Worm (Caenorhabditis elegans) whole organism, L2 larva: ENCODE results near the gene ser-7.

Experiments
- C34F6.9 ChIP-seq: fragments of 150-350 bp; optimal IDR thresholded peaks from 2 replicates; lab custom pipeline; 2014; ENCODE audit warnings: missing biosample characterization, missing genetic modification characterization
- F13H6.1 ChIP-seq: sonication (generic microtip); optimal IDR thresholded peaks from 2 replicates; lab custom pipeline; 2016; ENCODE audit warnings: missing genetic modification characterization, missing compliant biosample characterization
- ZK546.5 ChIP-seq: sonication (generic microtip); optimal IDR thresholded peaks from 2 replicates; lab custom pipeline; 2017; ENCODE audit warnings: missing biosample characterization, missing genetic modification characterization
- aly-2 ChIP-seq: fragments of 150-350 bp; optimal IDR thresholded peaks from 2 replicates; lab custom pipeline; 2014; ENCODE audit warnings: missing biosample characterization, missing genetic modification characterization
- ama-1 ChIP-seq: fragments of 150-350 bp; optimal IDR thresholded peaks from 2 replicates; lab custom pipeline; 2018; ENCODE audit warnings: inconsistent platforms
- blmp-1 ChIP-seq: sonication (generic microtip); optimal IDR thresholded peaks from 2 replicates; lab custom pipeline; 2017; ENCODE audit warnings: missing genetic modification characterization, mild to moderate bottlenecking, missing compliant biosample characterization, antibody characterized with exemption, moderate library complexity; ENCODE audit not compliant: insufficient read depth
- ceh-16 ChIP-seq: fragments of 150-350 bp; optimal IDR thresholded peaks from 2 replicates; lab custom pipeline; 2014; ENCODE audit warnings: missing biosample characterization, missing genetic modification characterization
- ceh-82 ChIP-seq: fragments of 150-350 bp; optimal IDR thresholded peaks from 2 replicates; lab custom pipeline; 2014; ENCODE audit warnings: missing biosample characterization, missing genetic modification characterization
- crh-2 ChIP-seq: sonication (generic microtip); optimal IDR thresholded peaks from 2 replicates; lab custom pipeline; 2017; ENCODE audit warnings: missing biosample characterization, missing genetic modification characterization
- egl-27 ChIP-seq: sonication (generic microtip); optimal IDR thresholded peaks from 3 replicates; lab custom pipeline; 2017; ENCODE audit warnings: missing biosample characterization, missing genetic modification reagents, missing genetic modification characterization
- elt-1 ChIP-seq: fragments of 150-350 bp; optimal IDR thresholded peaks from 2 replicates; lab custom pipeline; 2014; ENCODE audit warnings: missing biosample characterization, missing genetic modification characterization
- elt-3 ChIP-seq: sonication (generic microtip); optimal IDR thresholded peaks from 2 replicates; lab custom pipeline; 2017; ENCODE audit warnings: missing biosample characterization, missing genetic modification characterization
- fos-1 ChIP-seq: fragments of 150-350 bp; optimal IDR thresholded peaks from 2 replicates; lab custom pipeline; 2014; ENCODE audit warnings: missing biosample characterization, missing genetic modification characterization
- gmeb-1 ChIP-seq: fragments of 150-350 bp; optimal IDR thresholded peaks from 2 replicates; lab custom pipeline; 2014; ENCODE audit warnings: missing biosample characterization, missing genetic modification characterization
- lin-11 ChIP-seq: fragments of 150-350 bp; sonication (generic microtip); optimal IDR thresholded peaks from 2 replicates; lab custom pipeline; 2014; ENCODE audit warnings: missing biosample characterization, missing genetic modification characterization, inconsistent platforms, mixed read lengths
- lin-13 ChIP-seq: fragments of 150-350 bp; optimal IDR thresholded peaks from 2 replicates; lab custom pipeline; 2014; ENCODE audit warnings: missing biosample characterization, missing genetic modification reagents, missing genetic modification characterization
- lsy-2 ChIP-seq, 2 experiments: fragments of 150-350 bp in 1 of 2; sonication (generic microtip) in 1 of 2; optimal IDR thresholded peaks; 2 replicates each; lab custom pipeline; 2014 to 2017; ENCODE audit warnings: missing biosample characterization in 2 of 2, missing genetic modification characterization in 2 of 2
- mab-5 ChIP-seq: fragments of 150-350 bp; optimal IDR thresholded peaks from 2 replicates; lab custom pipeline; 2014; ENCODE audit warnings: missing biosample characterization, missing genetic modification characterization
- mbf-1 ChIP-seq: sonication (generic microtip); optimal IDR thresholded peaks from 2 replicates; lab custom pipeline; 2017; ENCODE audit warnings: missing biosample characterization, missing genetic modification characterization
- mdl-1 ChIP-seq, 2 experiments: fragments of 150-350 bp in 1 of 2; sonication (generic microtip) in 1 of 2; optimal IDR thresholded peaks; 2 replicates each; lab custom pipeline; 2017; ENCODE audit warnings: missing biosample characterization in 2 of 2, missing genetic modification characterization in 2 of 2
- nhr-10 ChIP-seq: sonication (generic microtip); optimal IDR thresholded peaks from 2 replicates; lab custom pipeline; 2017; ENCODE audit warnings: missing biosample characterization, missing genetic modification characterization
- nhr-11 ChIP-seq: fragments of 150-350 bp; optimal IDR thresholded peaks from 2 replicates; lab custom pipeline; 2014; ENCODE audit warnings: missing biosample characterization, missing genetic modification characterization
- nhr-129 ChIP-seq: fragments of 150-350 bp; optimal IDR thresholded peaks from 2 replicates; lab custom pipeline; 2014; ENCODE audit warnings: missing biosample characterization, missing genetic modification characterization
- nhr-21 ChIP-seq: fragments of 150-350 bp; optimal IDR thresholded peaks from 2 replicates; lab custom pipeline; 2014; ENCODE audit warnings: missing biosample characterization, missing genetic modification characterization
- nhr-23 ChIP-seq: fragments of 150-350 bp; optimal IDR thresholded peaks from 2 replicates; lab custom pipeline; 2014; ENCODE audit warnings: missing biosample characterization, missing genetic modification reagents, missing genetic modification characterization
- nhr-237 ChIP-seq: fragments of 150-350 bp; optimal IDR thresholded peaks from 2 replicates; lab custom pipeline; 2014; ENCODE audit warnings: missing biosample characterization, missing genetic modification characterization
- nhr-25 ChIP-seq: fragments of 150-350 bp; sonication (generic microtip); optimal IDR thresholded peaks from 3 replicates; lab custom pipeline; 2014; ENCODE audit warnings: missing biosample characterization, missing genetic modification characterization
- nhr-6 ChIP-seq: fragments of 150-350 bp; optimal IDR thresholded peaks from 2 replicates; lab custom pipeline; 2014; ENCODE audit warnings: missing biosample characterization, missing genetic modification characterization
- nhr-77 ChIP-seq: fragments of 150-350 bp; optimal IDR thresholded peaks from 2 replicates; lab custom pipeline; 2014; ENCODE audit warnings: missing biosample characterization, missing genetic modification characterization
- peb-1 ChIP-seq: fragments of 150-350 bp; optimal IDR thresholded peaks from 2 replicates; lab custom pipeline; 2014; ENCODE audit warnings: missing biosample characterization, missing genetic modification characterization
- sem-4 ChIP-seq: fragments of 150-350 bp; optimal IDR thresholded peaks from 2 replicates; lab custom pipeline; 2014; ENCODE audit warnings: missing biosample characterization, missing genetic modification reagents, missing genetic modification characterization
- skn-1 ChIP-seq: sonication (generic microtip); optimal IDR thresholded peaks from 2 replicates; lab custom pipeline; 2017; ENCODE audit warnings: missing biosample characterization, missing genetic modification characterization
- sma-3 ChIP-seq: sonication (generic microtip); optimal IDR thresholded peaks from 2 replicates; lab custom pipeline; 2016; ENCODE audit warnings: missing genetic modification reagents, missing genetic modification characterization, missing compliant biosample characterization
- sma-9 ChIP-seq, 2 experiments: fragments of 150-350 bp in 1 of 2; sonication (generic microtip) in 1 of 2; optimal IDR thresholded peaks; 2 replicates each; lab custom pipeline; 2014 to 2016; ENCODE audit warnings: missing genetic modification characterization in 2 of 2, mild to moderate bottlenecking in 1 of 2, missing biosample characterization in 1 of 2, missing compliant biosample characterization in 1 of 2, missing genetic modification reagents in 1 of 2, moderate library complexity in 1 of 2
- snpc-4 ChIP-seq: fragments of 150-350 bp; optimal IDR thresholded peaks from 2 replicates; lab custom pipeline; 2014; ENCODE audit warnings: missing biosample characterization, missing genetic modification characterization
- unc-39 ChIP-seq: fragments of 150-350 bp; optimal IDR thresholded peaks from 2 replicates; lab custom pipeline; 2014; ENCODE audit warnings: missing biosample characterization, missing genetic modification characterization
- unc-55 ChIP-seq: fragments of 150-350 bp; sonication (generic microtip); optimal IDR thresholded peaks from 3 replicates; lab custom pipeline; 2014; ENCODE audit warnings: missing biosample characterization, missing genetic modification reagents, missing genetic modification characterization
- unc-62 ChIP-seq: fragments of 150-350 bp; optimal IDR thresholded peaks from 2 replicates; lab custom pipeline; 2014; ENCODE audit warnings: missing biosample characterization, missing genetic modification reagents, missing genetic modification characterization
- zag-1 ChIP-seq: fragments of 150-350 bp; optimal IDR thresholded peaks from 2 replicates; lab custom pipeline; 2014; ENCODE audit warnings: missing biosample characterization, missing genetic modification characterization
- ztf-1 ChIP-seq: fragments of 200-800 bp; sonication (Bioruptor generic); conservative IDR thresholded peaks from 2 replicates; pipeline ENCODE4 v1.3.6; 2022; ENCODE audit warnings: missing genetic modification characterization, missing compliant biosample characterization
- ztf-11 ChIP-seq: sonication (generic microtip); optimal IDR thresholded peaks from 2 replicates; lab custom pipeline; 2017; ENCODE audit warnings: missing biosample characterization, missing genetic modification characterization
- ztf-4 ChIP-seq: fragments of 150-350 bp; optimal IDR thresholded peaks from 2 replicates; lab custom pipeline; 2014; ENCODE audit warnings: missing biosample characterization, missing genetic modification characterization

ser-7 gene

ce11 chrX:2688583-2689220 lies 15.3 kb downstream of the ser-7 start, which contains the start of gene T14G11.1:
TSS of gene T14G11.1 (plus strand) at chrX:2688990.
- peak; percentile 74 for TF ChIP-seq C34F6.9 (tag; lab: Kevin White, UChicago)
- peak; percentile 55 for TF ChIP-seq nhr-25
- peak; percentile 78 for TF ChIP-seq nhr-129 (tag; lab: Kevin White, UChicago)
- TF ChIP-seq nhr-21 (tag; lab: Kevin White, UChicago) = peak; percentile 23
- TF ChIP-seq unc-55 (GFP tag; lab: Kevin White, UChicago) = peak; percentile 87
- no peak for TF ChIP-seq ama-1
- TF ChIP-seq zag-1 = peak; percentile 61
- no peak for TF ChIP-seq nhr-10
- TF ChIP-seq egl-27 = no peak
- peak; percentile 77 for TF ChIP-seq sem-4 (tag; lab: Kevin White, UChicago)
- TF ChIP-seq lin-13 (GFP tag; lab: Kevin White, UChicago) = peak; percentile 86
- no peak for TF ChIP-seq unc-62 (GFP tag; lab: Kevin White, UChicago)
- TF ChIP-seq gmeb-1 (tag; lab: Kevin White, UChicago) = peak; percentile 61
- TF ChIP-seq crh-2 = peak; percentile 72
- TF ChIP-seq mdl-1 (tag; optimal IDR thresholded peaks at IDR 0.05; lab: Kevin White, UChicago) = no peak
- TF ChIP-seq ceh-82 (tag; lab: Kevin White, UChicago) = peak; percentile 11
- TF ChIP-seq F13H6.1 (tag; lab: Kevin White, UChicago) = peak; percentile 69
- no peak for TF ChIP-seq aly-2 (tag; lab: Kevin White, UChicago)
- TF ChIP-seq fos-1 (tag; lab: Kevin White, UChicago) = peak; percentile 44
- TF ChIP-seq ztf-1 (GFP tag; lab: Robert Waterston, UW) = no peak
- peak; percentile 60 for TF ChIP-seq mab-5
- no peak for TF ChIP-seq nhr-23
- TF ChIP-seq elt-1 (tag; lab: Kevin White, UChicago) = no peak
- peak; percentile 94 to 98 for TF ChIP-seq lsy-2 (tag; optimal IDR thresholded peaks at IDR 0.05; lab: Kevin White, UChicago)
- TF ChIP-seq nhr-6 (tag; lab: Kevin White, UChicago) = peak; percentile 21
- peak; percentile 81 for TF ChIP-seq sma-9 (GFP tag; optimal IDR thresholded peaks at IDR 0.05; lab: Kevin White, UChicago)
- TF ChIP-seq sma-9 (tag; optimal IDR thresholded peaks at IDR 0.05; lab: Kevin White, UChicago) = no peak
- no peak for TF ChIP-seq nhr-77
- TF ChIP-seq ZK546.5 (tag; lab: Kevin White, UChicago) = no peak
- peak; percentile 59 for TF ChIP-seq lin-11 (tag; lab: Kevin White, UChicago)
- TF ChIP-seq snpc-4 (tag; lab: Kevin White, UChicago) = peak; percentile 39
- peak; percentile 43 for TF ChIP-seq ztf-4 (tag; lab: Kevin White, UChicago)
- TF ChIP-seq nhr-11 (tag; lab: Kevin White, UChicago) = no peak

ce11 chrX:2693026-2693425 lies 19.7 kb downstream of the ser-7 start:
- TF ChIP-seq peb-1 (tag; lab: Kevin White, UChicago) (no peak), elt-1 (tag; lab: Kevin White, UChicago) (no peak), C34F6.9 (tag; lab: Kevin White, UChicago) (no peak), zag-1 (no peak), crh-2 (no peak), lsy-2 (tag; optimal IDR thresholded peaks at IDR 0.05; lab: Kevin White, UChicago) (no peak), mdl-1 (tag; optimal IDR thresholded peaks at IDR 0.05; lab: Kevin White, UChicago) (no peak), ama-1 (no peak), sma-9 (GFP tag; optimal IDR thresholded peaks at IDR 0.05; lab: Kevin White, UChicago) (no peak), sma-9 (tag; optimal IDR thresholded peaks at IDR 0.05; lab: Kevin White, UChicago) (no peak), nhr-77 (no peak), nhr-10 (no peak), blmp-1 (tag; lab: Kevin White, UChicago) (no peak), nhr-11 (tag; lab: Kevin White, UChicago) (no peak), lin-11 (tag; lab: Kevin White, UChicago) (no peak), unc-55 (GFP tag; lab: Kevin White, UChicago) (no peak), nhr-237 (no peak), elt-3 (tag; lab: Kevin White, UChicago) (no peak), unc-62 (GFP tag; lab: Kevin White, UChicago) (no peak)

- TF ChIP-seq lin-11 (tag; lab: Kevin White, UChicago) (no peak), ztf-1 (GFP tag; lab: Robert Waterston, UW) (no peak), ztf-11 (tag; lab: Kevin White, UChicago) (no peak), nhr-6 (tag; lab: Kevin White, UChicago) (no peak), ama-1 (no peak), ceh-16 (no peak), nhr-21 (tag; lab: Kevin White, UChicago) (no peak), lin-13 (GFP tag; lab: Kevin White, UChicago) (no peak), sma-3 (no peak), F13H6.1 (tag; lab: Kevin White, UChicago) (no peak), gmeb-1 (tag; lab: Kevin White, UChicago) (peak; percentile 4), unc-55 (GFP tag; lab: Kevin White, UChicago) (no peak), skn-1 (tag; lab: Kevin White, UChicago) (no peak), nhr-10 (no peak), elt-1 (tag; lab: Kevin White, UChicago) (no peak), snpc-4 (tag; lab: Kevin White, UChicago) (no peak), ceh-82 (tag; lab: Kevin White, UChicago) (no peak), C34F6.9 (tag; lab: Kevin White, UChicago) (no peak), peb-1 (tag; lab: Kevin White, UChicago) (no peak), crh-2 (peak; percentile 40), zag-1 (no peak), ZK546.5 (tag; lab: Kevin White, UChicago) (no peak), fos-1 (tag; lab: Kevin White, UChicago) (peak; percentile 58), nhr-77 (no peak), unc-39 (no peak), nhr-11 (tag; lab: Kevin White, UChicago) (no peak), sma-9 (GFP tag; optimal IDR thresholded peaks at IDR 0.05; lab: Kevin White, UChicago) (peak; percentile 17), sma-9 (tag; optimal IDR thresholded peaks at IDR 0.05; lab: Kevin White, UChicago) (no peak), mbf-1 (no peak)
Measured at ce11 chrX:2694725-2695124, 21.4 kb downstream of the ser-7 start, which contains the start of gene T02C5.1. TSS of gene T02C5.1 (plus strand) at chrX:2694923.
